Fruit fly (Drosophila melanogaster) S2 (cell line): ENCODE results near the gene CG46306.

ENCODE experiments used
- CG8478 ChIP-seq: fragments of >200 bp; optimal IDR thresholded peaks from 2 replicates; lab custom pipeline; 2018
- CTCF ChIP-seq, 2 experiments: fragments of >200 bp; optimal IDR thresholded peaks; 2 replicates each; lab custom pipeline; 2018

dm6 chrX:16846575-16846974 is 11.3 kb upstream of the CG46306 start:
- TF ChIP-seq CTCF (optimal IDR thresholded peaks at IDR 0.05; lab: Kevin White, UChicago) (peak; percentile 87 to 88), CG8478 (lab: Kevin White, UChicago) (no peak)
